Fruit fly (Drosophila melanogaster) whole organism, embryonic: ENCODE results near the gene CG14818.

Experiments
- BEAF-32 ChIP-seq: fragments of 200-800 bp; sonication (Bioruptor generic); optimal IDR thresholded peaks from 3 replicates; lab custom pipeline; 2017; ENCODE audit warnings: missing biosample characterization, missing genetic modification characterization, mild to moderate bottlenecking, moderate library complexity, missing genetic modification reagents
- CG10209 ChIP-seq: fragments of 200-800 bp; sonication (Bioruptor generic); optimal IDR thresholded peaks from 3 replicates; lab custom pipeline; 2017; ENCODE audit warnings: missing biosample characterization, mild to moderate bottlenecking, missing genetic modification characterization, missing genetic modification reagents
- CG10462 ChIP-seq: fragments of 200-800 bp; sonication (Bioruptor generic); optimal IDR thresholded peaks from 2 replicates; lab custom pipeline; 2016; ENCODE audit warnings: missing biosample characterization, missing genetic modification characterization
- CG10565 ChIP-seq: fragments of 200-800 bp; sonication (Bioruptor generic); optimal IDR thresholded peaks from 3 replicates; lab custom pipeline; 2016; ENCODE audit warnings: missing biosample characterization, mild to moderate bottlenecking, missing genetic modification characterization
- CG12299 ChIP-seq: fragments of 200-800 bp; sonication (Bioruptor generic); optimal IDR thresholded peaks from 2 replicates; lab custom pipeline; 2018; ENCODE audit warnings: missing biosample characterization, mild to moderate bottlenecking, missing genetic modification characterization
- CG1233 ChIP-seq: fragments of 200-800 bp; sonication (Bioruptor generic); optimal IDR thresholded peaks from 4 replicates; lab custom pipeline; 2018; ENCODE audit warnings: missing biosample characterization, mild to moderate bottlenecking, missing genetic modification characterization
- CG15011 ChIP-seq: fragments of 200-800 bp; sonication (Bioruptor generic); optimal IDR thresholded peaks from 3 replicates; lab custom pipeline; 2018; ENCODE audit warnings: missing biosample characterization, mild to moderate bottlenecking, missing genetic modification characterization
- CG15601 ChIP-seq: fragments of 200-800 bp; sonication (Bioruptor generic); optimal IDR thresholded peaks from 3 replicates; lab custom pipeline; 2019; ENCODE audit warnings: missing biosample characterization, mild to moderate bottlenecking, missing genetic modification characterization, moderate library complexity
- CG17328 ChIP-seq: fragments of 200-800 bp; sonication (Bioruptor generic); IDR thresholded peaks from 2 replicates; pipeline ENCODE4 v1.3.6; 2022; ENCODE audit warnings: missing biosample characterization, missing genetic modification characterization
- CG17568 ChIP-seq: fragments of 200-800 bp; sonication (Bioruptor generic); optimal IDR thresholded peaks from 2 replicates; lab custom pipeline; 2018; ENCODE audit warnings: missing biosample characterization, mild to moderate bottlenecking, missing genetic modification characterization, moderate library complexity
- CG17612 ChIP-seq: fragments of 200-800 bp; sonication (Bioruptor generic); IDR thresholded peaks from 2 replicates; pipeline ENCODE4 v1.3.6; 2022; ENCODE audit warnings: missing biosample characterization, missing genetic modification characterization
- CG18476 ChIP-seq: fragments of 200-800 bp; sonication (Bioruptor generic); optimal IDR thresholded peaks from 2 replicates; lab custom pipeline; 2016; ENCODE audit warnings: missing biosample characterization, mild to moderate bottlenecking, missing genetic modification characterization
- CG18599 ChIP-seq: fragments of 200-800 bp; sonication (Bioruptor generic); optimal IDR thresholded peaks from 3 replicates; lab custom pipeline; 2017; ENCODE audit warnings: missing biosample characterization, missing genetic modification characterization, mild to moderate bottlenecking, moderate library complexity, missing genetic modification reagents
- CG33213 ChIP-seq: fragments of 200-800 bp; sonication (Bioruptor generic); optimal IDR thresholded peaks from 3 replicates; lab custom pipeline; 2016; ENCODE audit warnings: missing biosample characterization, missing genetic modification characterization
- CG3838 ChIP-seq: fragments of 200-800 bp; sonication (Bioruptor generic); optimal IDR thresholded peaks from 3 replicates; lab custom pipeline; 2016; ENCODE audit warnings: missing biosample characterization, missing genetic modification characterization
- CG6254 ChIP-seq: fragments of 200-800 bp; sonication (Bioruptor generic); optimal IDR thresholded peaks from 3 replicates; lab custom pipeline; 2017; ENCODE audit warnings: mild to moderate bottlenecking, missing biosample characterization, missing genetic modification reagents, missing genetic modification characterization
- CG7987 ChIP-seq: fragments of 200-800 bp; sonication (Bioruptor generic); optimal IDR thresholded peaks from 2 replicates; lab custom pipeline; 2018; ENCODE audit warnings: missing biosample characterization, mild to moderate bottlenecking, missing genetic modification characterization, moderate library complexity
- CG8944 ChIP-seq: fragments of 200-800 bp; sonication (Bioruptor generic); optimal IDR thresholded peaks from 3 replicates; lab custom pipeline; 2016; ENCODE audit warnings: missing biosample characterization, missing genetic modification characterization
- Camta ChIP-seq: fragments of 200-800 bp; sonication (Bioruptor generic); optimal IDR thresholded peaks from 2 replicates; lab custom pipeline; 2016; ENCODE audit warnings: missing biosample characterization, missing genetic modification characterization
- D19B ChIP-seq: fragments of 200-800 bp; sonication (Bioruptor generic); optimal IDR thresholded peaks from 2 replicates; lab custom pipeline; 2017; ENCODE audit warnings: missing biosample characterization, mild to moderate bottlenecking, missing genetic modification characterization
- Fer3 ChIP-seq: fragments of 200-800 bp; sonication (Bioruptor generic); optimal IDR thresholded peaks from 2 replicates; lab custom pipeline; 2018; ENCODE audit warnings: missing biosample characterization, mild to moderate bottlenecking, missing genetic modification characterization, moderate library complexity
- HHEX ChIP-seq: fragments of 200-800 bp; sonication (Bioruptor generic); optimal IDR thresholded peaks from 3 replicates; lab custom pipeline; 2017; ENCODE audit warnings: missing biosample characterization, mild to moderate bottlenecking, missing genetic modification characterization, missing genetic modification reagents
- HLH54F ChIP-seq: fragments of 200-800 bp; sonication (Bioruptor generic); optimal IDR thresholded peaks from 3 replicates; lab custom pipeline; 2016; ENCODE audit warnings: missing biosample characterization, missing genetic modification characterization
- Hmr ChIP-seq: fragments of 200-800 bp; sonication (Bioruptor generic); optimal IDR thresholded peaks from 3 replicates; lab custom pipeline; 2017; ENCODE audit warnings: mild to moderate bottlenecking, missing biosample characterization, missing genetic modification reagents, missing genetic modification characterization
- Hsf ChIP-seq: fragments of 200-800 bp; sonication (Bioruptor generic); optimal IDR thresholded peaks from 3 replicates; lab custom pipeline; 2016; ENCODE audit warnings: missing biosample characterization, missing genetic modification characterization
- Jarid2 ChIP-seq: fragments of 200-800 bp; sonication (Bioruptor generic); optimal IDR thresholded peaks from 3 replicates; lab custom pipeline; 2017; ENCODE audit warnings: mild to moderate bottlenecking, missing biosample characterization, missing genetic modification reagents, missing genetic modification characterization
- Med ChIP-seq: fragments of 200-800 bp; sonication (Bioruptor generic); peaks from one replicate; lab custom pipeline; 2016; ENCODE audit warnings: missing biosample characterization, missing genetic modification characterization, mild to moderate bottlenecking, inconsistent platforms, moderate library complexity
- Meics ChIP-seq: fragments of 200-800 bp; sonication (Bioruptor generic); optimal IDR thresholded peaks from 2 replicates; lab custom pipeline; 2017; ENCODE audit warnings: missing biosample characterization, mild to moderate bottlenecking, missing genetic modification characterization
- Rfx ChIP-seq: fragments of 200-800 bp; sonication (Bioruptor generic); IDR thresholded peaks from 2 replicates; pipeline ENCODE4 v1.3.6; 2022; ENCODE audit warnings: missing biosample characterization, missing genetic modification characterization
- ase ChIP-seq: fragments of 200-800 bp; sonication (Bioruptor generic); IDR thresholded peaks from 3 replicates; pipeline ENCODE4 v1.3.6; 2022; ENCODE audit warnings: missing biosample characterization, missing genetic modification characterization
- chm ChIP-seq: fragments of 200-800 bp; sonication (Bioruptor generic); IDR thresholded peaks from 2 replicates; pipeline ENCODE4 v1.3.6; 2022; ENCODE audit warnings: missing biosample characterization, missing genetic modification characterization
- ci ChIP-seq: fragments of 200-800 bp; sonication (Bioruptor generic); IDR thresholded peaks from 3 replicates; pipeline ENCODE4 v1.3.6; 2022; ENCODE audit warnings: missing biosample characterization, missing genetic modification characterization
- corto ChIP-seq: fragments of 200-800 bp; sonication (Bioruptor generic); optimal IDR thresholded peaks from 2 replicates; lab custom pipeline; 2016; ENCODE audit warnings: missing biosample characterization, mild to moderate bottlenecking, missing genetic modification characterization, moderate library complexity
- dmrt99B ChIP-seq: fragments of 200-800 bp; sonication (Bioruptor generic); optimal IDR thresholded peaks from 2 replicates; lab custom pipeline; 2018; ENCODE audit warnings: missing biosample characterization, mild to moderate bottlenecking, missing genetic modification characterization, moderate library complexity
- dysf ChIP-seq: fragments of 200-800 bp; sonication (Bioruptor generic); IDR thresholded peaks from 3 replicates; pipeline ENCODE4 v1.3.6; 2022; ENCODE audit warnings: missing biosample characterization, missing genetic modification characterization
- eyg ChIP-seq: fragments of 200-800 bp; sonication (Bioruptor generic); optimal IDR thresholded peaks from 3 replicates; lab custom pipeline; 2016; ENCODE audit warnings: missing biosample characterization, missing genetic modification characterization
- fd3F ChIP-seq: fragments of 200-800 bp; sonication (Bioruptor generic); optimal IDR thresholded peaks from 2 replicates; lab custom pipeline; 2018; ENCODE audit warnings: missing biosample characterization, mild to moderate bottlenecking, missing genetic modification characterization, moderate library complexity
- fru ChIP-seq: fragments of >200 bp; optimal IDR thresholded peaks from 2 replicates; lab custom pipeline; 2017
- h ChIP-seq: fragments of >200 bp; optimal IDR thresholded peaks from 2 replicates; lab custom pipeline; 2017
- luna ChIP-seq: fragments of 200-800 bp; sonication (Bioruptor generic); optimal IDR thresholded peaks from 2 replicates; lab custom pipeline; 2016; ENCODE audit warnings: missing biosample characterization, missing genetic modification characterization
- maf-S ChIP-seq: fragments of 200-800 bp; sonication (Bioruptor generic); optimal IDR thresholded peaks from 2 replicates; lab custom pipeline; 2016; ENCODE audit warnings: missing biosample characterization, missing genetic modification characterization
- mld ChIP-seq: fragments of 200-800 bp; sonication (Bioruptor generic); IDR thresholded peaks from 3 replicates; pipeline ENCODE4 v1.3.6; 2022; ENCODE audit warnings: missing biosample characterization, missing genetic modification characterization; ENCODE audit not compliant: partially characterized antibody
- odd ChIP-seq: fragments of 200-800 bp; sonication (Bioruptor generic); optimal IDR thresholded peaks from 2 replicates; lab custom pipeline; 2017; ENCODE audit warnings: missing biosample characterization, mild to moderate bottlenecking, missing genetic modification characterization
- sug ChIP-seq: fragments of 200-800 bp; optimal IDR thresholded peaks from 2 replicates; lab custom pipeline; 2019; ENCODE audit warnings: missing biosample characterization, mild to moderate bottlenecking, missing genetic modification characterization, moderate library complexity
- tgo ChIP-seq: fragments of 200-800 bp; sonication (Bioruptor generic); IDR thresholded peaks from 3 replicates; pipeline ENCODE4 v1.3.6; 2022; ENCODE audit warnings: missing biosample characterization, missing genetic modification characterization
- toy ChIP-seq: fragments of 200-800 bp; sonication (Bioruptor generic); IDR thresholded peaks from 2 replicates; pipeline ENCODE4 v1.3.6; 2022; ENCODE audit warnings: missing biosample characterization, missing genetic modification characterization
- trem ChIP-seq: fragments of 200-800 bp; optimal IDR thresholded peaks from 3 replicates; lab custom pipeline; 2019; ENCODE audit warnings: missing biosample characterization, mild to moderate bottlenecking, missing genetic modification characterization, moderate library complexity
- unpg ChIP-seq: fragments of 200-800 bp; sonication (Bioruptor generic); optimal IDR thresholded peaks from 3 replicates; lab custom pipeline; 2018; ENCODE audit warnings: missing biosample characterization, mild to moderate bottlenecking, missing genetic modification characterization, moderate library complexity
- vvl ChIP-seq: fragments of 200-800 bp; sonication (Bioruptor generic); IDR thresholded peaks from 2 replicates; pipeline ENCODE4 v1.3.6; 2022; ENCODE audit warnings: missing biosample characterization, missing genetic modification characterization
- zfh1 ChIP-seq: fragments of 200-800 bp; sonication (Bioruptor generic); IDR thresholded peaks from 3 replicates; pipeline ENCODE4 v1.3.6; 2022; ENCODE audit warnings: missing biosample characterization, missing genetic modification characterization

CG14818 gene

dm6 chrX:1845413-1845951 lies 34.1 kb downstream of the CG14818 start (continued):
- peak; percentile 68 for TF ChIP-seq eyg (GFP tag; lab: Kevin White, UChicago)
- TF ChIP-seq CG1233 = peak; percentile 37
- no peak for TF ChIP-seq odd
- peak; percentile 71 for TF ChIP-seq Meics
- no peak for TF ChIP-seq HLH54F (GFP tag; lab: Kevin White, UChicago)
- TF ChIP-seq CG7987 (GFP tag; lab: Kevin White, UChicago) = peak; percentile 76
- peak; percentile 43 for TF ChIP-seq CG17568 (GFP tag; lab: Kevin White, UChicago)
- TF ChIP-seq Hmr (GFP tag; lab: Kevin White, UChicago) = peak; percentile 81
- TF ChIP-seq CG10209 (GFP tag; lab: Kevin White, UChicago) = peak; percentile 61
- TF ChIP-seq Med (GFP tag; lab: Kevin White, UChicago) = peak; percentile 93
- peak; percentile 7 for TF ChIP-seq CG15011
- no peak for TF ChIP-seq CG10565 (GFP tag; lab: Kevin White, UChicago)
- peak; percentile 41; the same call in 1 of the 3 replicates for TF ChIP-seq dysf (GFP tag; lab: Robert Waterston, UW)
- peak; percentile 76; the same call in 2 of the 3 replicates for TF ChIP-seq ci (GFP tag; lab: Robert Waterston, UW)
- TF ChIP-seq corto (GFP tag; lab: Kevin White, UChicago) = no peak
- no peak for TF ChIP-seq BEAF-32
- peak; percentile 14 for TF ChIP-seq CG15601 (tag; lab: Kevin White, UChicago)
- TF ChIP-seq luna (GFP tag; lab: Kevin White, UChicago) = no peak
- TF ChIP-seq tgo (GFP tag; lab: Robert Waterston, UW) = peak; percentile 27; the same call in 1 of the 3 replicates
- TF ChIP-seq Rfx (GFP tag; lab: Robert Waterston, UW) = peak; percentile 72; the same call in 1 of the 2 replicates
- peak; percentile 22 for TF ChIP-seq CG18476
- peak; percentile 35 for TF ChIP-seq vvl (GFP tag; lab: Robert Waterston, UW)
- TF ChIP-seq mld (GFP tag; lab: Robert Waterston, UW) = no peak
- peak; percentile 53; the same call in 1 of the 2 replicates for TF ChIP-seq toy (GFP tag; lab: Robert Waterston, UW)
- no peak for TF ChIP-seq CG6254 (GFP tag; lab: Kevin White, UChicago)
- TF ChIP-seq fru (lab: Kevin White, UChicago) = no peak
- no peak for TF ChIP-seq D19B (GFP tag; lab: Kevin White, UChicago)
- TF ChIP-seq dmrt99B (tag; lab: Kevin White, UChicago) = peak; percentile 41
- TF ChIP-seq CG3838 (GFP tag; lab: Kevin White, UChicago) = peak; percentile 7
- TF ChIP-seq zfh1 = peak; percentile 60; the same call in 1 of the 3 replicates
- peak; percentile 32 for TF ChIP-seq unpg (GFP tag; lab: Kevin White, UChicago)
- peak; percentile 70 for TF ChIP-seq HHEX (GFP tag; lab: Kevin White, UChicago)
- TF ChIP-seq Jarid2 (GFP tag; lab: Kevin White, UChicago) = peak; percentile 16
- TF ChIP-seq fd3F = peak; percentile 40
- TF ChIP-seq Fer3 (tag; lab: Kevin White, UChicago) = peak; percentile 62
- TF ChIP-seq CG17612 (GFP tag; lab: Robert Waterston, UW) = no peak
- TF ChIP-seq Camta (GFP tag; lab: Kevin White, UChicago) = peak; percentile 40
- TF ChIP-seq sug (tag; lab: Kevin White, UChicago) = peak; percentile 61
- TF ChIP-seq CG10462 (GFP tag; lab: Kevin White, UChicago) = no peak
- TF ChIP-seq chm (GFP tag; lab: Robert Waterston, UW) = no peak
- peak; percentile 50 for TF ChIP-seq CG33213 (GFP tag; lab: Kevin White, UChicago)
- TF ChIP-seq CG18599 (GFP tag; lab: Kevin White, UChicago) = peak; percentile 69
- TF ChIP-seq CG8944 = peak; percentile 40
- peak; percentile 27 for TF ChIP-seq CG12299 (tag; lab: Kevin White, UChicago)
- peak; percentile 41 for TF ChIP-seq maf-S (GFP tag; lab: Kevin White, UChicago)
- TF ChIP-seq trem (tag; lab: Kevin White, UChicago) = no peak
- TF ChIP-seq h (lab: Kevin White, UChicago) = no peak
- peak; percentile 3 for TF ChIP-seq Hsf (GFP tag; lab: Kevin White, UChicago)
- no peak for TF ChIP-seq ase
- TF ChIP-seq CG17328 (GFP tag; lab: Robert Waterston, UW) = peak; percentile 56; the same call in 1 of the 2 replicates
